Worm (Caenorhabditis elegans) whole organism, L3 larva: ENCODE results near the gene K06G5.3.

Source experiments
- aly-2 ChIP-seq: fragments of 150-350 bp; optimal IDR thresholded peaks from 2 replicates; lab custom pipeline; 2014; ENCODE audit warnings: missing biosample characterization, missing genetic modification characterization
- ama-1 ChIP-seq: fragments of 150-350 bp; optimal IDR thresholded peaks from 2 replicates; lab custom pipeline; 2018
- ceh-16 ChIP-seq: sonication (generic microtip); optimal IDR thresholded peaks from 2 replicates; lab custom pipeline; 2017; ENCODE audit warnings: missing biosample characterization, missing genetic modification characterization
- ceh-9 ChIP-seq: sonication (generic microtip); optimal IDR thresholded peaks from 2 replicates; lab custom pipeline; 2018; ENCODE audit warnings: missing biosample characterization, missing genetic modification characterization
- daf-12 ChIP-seq: fragments of 150-350 bp; optimal IDR thresholded peaks from 2 replicates; lab custom pipeline; 2014; ENCODE audit warnings: missing biosample characterization, missing genetic modification reagents, missing genetic modification characterization
- egl-27 ChIP-seq: sonication (generic microtip); optimal IDR thresholded peaks from 4 replicates; lab custom pipeline; 2017; ENCODE audit warnings: missing biosample characterization, missing genetic modification reagents, missing genetic modification characterization
- egl-5 ChIP-seq: fragments of 150-350 bp; optimal IDR thresholded peaks from 2 replicates; lab custom pipeline; 2017; ENCODE audit warnings: missing biosample characterization, missing genetic modification reagents, missing genetic modification characterization, inconsistent platforms
- elt-1 ChIP-seq: fragments of 150-350 bp; optimal IDR thresholded peaks from 2 replicates; lab custom pipeline; 2014; ENCODE audit warnings: missing biosample characterization, missing genetic modification characterization
- elt-3 ChIP-seq, 3 experiments: fragments of 150-350 bp in 1 of 3; sonication (generic microtip) in 2 of 3; optimal IDR thresholded peaks; 2 replicates in 2 of 3; 4 replicates in 1 of 3; lab custom pipeline; 2014 to 2017; ENCODE audit warnings: missing biosample characterization in 3 of 3, missing genetic modification characterization in 3 of 3
- fkh-10 ChIP-seq: sonication (generic microtip); optimal IDR thresholded peaks from 2 replicates; lab custom pipeline; 2017; ENCODE audit warnings: missing biosample characterization, missing genetic modification reagents, missing genetic modification characterization
- fkh-2 ChIP-seq: fragments of 150-350 bp; optimal IDR thresholded peaks from 2 replicates; lab custom pipeline; 2014; ENCODE audit warnings: missing biosample characterization, missing genetic modification reagents, missing genetic modification characterization
- fos-1 ChIP-seq: fragments of 150-350 bp; optimal IDR thresholded peaks from 2 replicates; lab custom pipeline; 2014; ENCODE audit warnings: missing biosample characterization, missing genetic modification characterization
- hmg-11 ChIP-seq: sonication (generic microtip); optimal IDR thresholded peaks from 2 replicates; lab custom pipeline; 2016; ENCODE audit warnings: missing genetic modification characterization, missing compliant biosample characterization
- lin-15B ChIP-seq: fragments of 150-350 bp; optimal IDR thresholded peaks from 2 replicates; lab custom pipeline; 2014; ENCODE audit warnings: missing biosample characterization, missing genetic modification characterization
- lsy-12 ChIP-seq: sonication (generic microtip); optimal IDR thresholded peaks from 2 replicates; lab custom pipeline; 2016; ENCODE audit warnings: mild to moderate bottlenecking, missing genetic modification characterization, missing compliant biosample characterization
- mdl-1 ChIP-seq: fragments of 150-350 bp; optimal IDR thresholded peaks from 2 replicates; lab custom pipeline; 2014; ENCODE audit warnings: missing biosample characterization, missing genetic modification characterization
- mml-1 ChIP-seq: fragments of 150-350 bp; sonication (generic microtip); optimal IDR thresholded peaks from 3 replicates; lab custom pipeline; 2014; ENCODE audit warnings: missing biosample characterization, missing genetic modification characterization
- nhr-11 ChIP-seq: fragments of 150-350 bp; optimal IDR thresholded peaks from 2 replicates; lab custom pipeline; 2014; ENCODE audit warnings: missing biosample characterization, missing genetic modification characterization
- nhr-12 ChIP-seq: fragments of 150-350 bp; optimal IDR thresholded peaks from 2 replicates; lab custom pipeline; 2014; ENCODE audit warnings: missing biosample characterization, missing genetic modification characterization
- nhr-23 ChIP-seq: fragments of 150-350 bp; optimal IDR thresholded peaks from 2 replicates; lab custom pipeline; 2014; ENCODE audit warnings: missing biosample characterization, missing genetic modification reagents, missing genetic modification characterization
- nhr-28 ChIP-seq: fragments of 150-350 bp; optimal IDR thresholded peaks from 2 replicates; lab custom pipeline; 2014; ENCODE audit warnings: missing biosample characterization, missing genetic modification characterization
- nhr-43 ChIP-seq: sonication (generic microtip); optimal IDR thresholded peaks from 2 replicates; lab custom pipeline; 2016; ENCODE audit warnings: mild to moderate bottlenecking, missing genetic modification characterization, missing compliant biosample characterization; ENCODE audit not compliant: poor library complexity, severe bottlenecking
- nhr-67 ChIP-seq: fragments of 150-350 bp; optimal IDR thresholded peaks from 2 replicates; lab custom pipeline; 2014; ENCODE audit warnings: missing biosample characterization, missing genetic modification characterization
- nhr-76 ChIP-seq: fragments of 150-350 bp; sonication (generic microtip); optimal IDR thresholded peaks from 5 replicates; lab custom pipeline; 2014; ENCODE audit warnings: missing biosample characterization, missing genetic modification characterization
- pha-4 ChIP-seq: fragments of 150-350 bp; optimal IDR thresholded peaks from 2 replicates; lab custom pipeline; 2014; ENCODE audit warnings: missing biosample characterization, missing genetic modification reagents, missing genetic modification characterization
- skn-1 ChIP-seq: fragments of 150-350 bp; optimal IDR thresholded peaks from 2 replicates; lab custom pipeline; 2014; ENCODE audit warnings: missing biosample characterization, missing genetic modification characterization
- snpc-4 ChIP-seq: fragments of 150-350 bp; optimal IDR thresholded peaks from 2 replicates; lab custom pipeline; 2014; ENCODE audit warnings: missing biosample characterization, missing genetic modification characterization
- tbx-2 ChIP-seq: sonication (generic microtip); optimal IDR thresholded peaks from 2 replicates; lab custom pipeline; 2016; ENCODE audit warnings: mild to moderate bottlenecking, missing genetic modification characterization, missing compliant biosample characterization
- unc-39 ChIP-seq: sonication (generic microtip); optimal IDR thresholded peaks from 4 replicates; lab custom pipeline; 2017; ENCODE audit warnings: missing biosample characterization, missing genetic modification characterization
- unc-62 ChIP-seq: fragments of 150-350 bp; sonication (generic microtip); optimal IDR thresholded peaks from 4 replicates; lab custom pipeline; 2014; ENCODE audit warnings: missing biosample characterization, missing genetic modification reagents, missing genetic modification characterization
- zag-1 ChIP-seq: fragments of 150-350 bp; optimal IDR thresholded peaks from 2 replicates; lab custom pipeline; 2014; ENCODE audit warnings: missing biosample characterization, missing genetic modification characterization
- ztf-4 ChIP-seq: fragments of 150-350 bp; optimal IDR thresholded peaks from 2 replicates; lab custom pipeline; 2014; ENCODE audit warnings: missing biosample characterization, missing genetic modification characterization

K06G5.3 gene

ce11 chrX:14185631-14186030 lies 37.4 kb downstream of the K06G5.3 start:
- TF ChIP-seq nhr-76: no peak
- no peak for TF ChIP-seq fkh-10
- TF ChIP-seq nhr-23 (tag; lab: Kevin White, UChicago): no peak
- no peak for TF ChIP-seq nhr-43 (tag; lab: Kevin White, UChicago)
- no peak for TF ChIP-seq elt-1 (tag; lab: Kevin White, UChicago)
- TF ChIP-seq ceh-9 (tag; lab: Kevin White, UChicago): no peak
- TF ChIP-seq nhr-28: no peak
- no peak for TF ChIP-seq egl-27 (tag; lab: Kevin White, UChicago)
- TF ChIP-seq, all 47 proteins: peak for 0

- TF ChIP-seq mml-1 (tag; lab: Kevin White, UChicago) (no peak), egl-27 (tag; lab: Kevin White, UChicago) (no peak), skn-1 (tag; lab: Kevin White, UChicago) (no peak), elt-3 (tag; optimal IDR thresholded peaks at IDR 0.05; lab: Kevin White, UChicago) (no peak), ceh-9 (tag; lab: Kevin White, UChicago) (no peak), aly-2 (tag; lab: Kevin White, UChicago) (no peak), ama-1 (lab: Kevin White, UChicago) (no peak), nhr-11 (tag; lab: Kevin White, UChicago) (no peak), fkh-10 (no peak), nhr-43 (tag; lab: Kevin White, UChicago) (no peak), fkh-2 (tag; lab: Kevin White, UChicago) (no peak), tbx-2 (tag; lab: Kevin White, UChicago) (no peak), ceh-16 (tag; lab: Kevin White, UChicago) (no peak), nhr-12 (no peak), nhr-67 (no peak), lsy-12 (tag; lab: Kevin White, UChicago) (no peak), hmg-11 (tag; lab: Kevin White, UChicago) (no peak)
These were observed 40.5 kb downstream of the K06G5.3 start for ce11 chrX:14182514-14182913.

ce11 chrX:14180151-14180550 lies 42.9 kb downstream of the K06G5.3 start, which contains the start of gene C37E2.3:
TSS of gene C37E2.3 (plus strand) at chrX:14180451.
- TF ChIP-seq nhr-23 (tag; lab: Kevin White, UChicago) (no peak), skn-1 (tag; lab: Kevin White, UChicago) (no peak), nhr-43 (tag; lab: Kevin White, UChicago) (no peak), pha-4 (tag; lab: Kevin White, UChicago) (no peak), unc-39 (tag; lab: Kevin White, UChicago) (no peak), ama-1 (lab: Kevin White, UChicago) (no peak), nhr-76 (no peak), mdl-1 (tag; lab: Kevin White, UChicago) (no peak), ceh-16 (tag; lab: Kevin White, UChicago) (no peak), unc-62 (GFP tag; lab: Kevin White, UChicago) (no peak)

- TF ChIP-seq unc-62 (GFP tag; lab: Kevin White, UChicago) (no peak), fos-1 (tag; lab: Kevin White, UChicago) (no peak), lin-15B (tag; lab: Kevin White, UChicago) (no peak), elt-1 (tag; lab: Kevin White, UChicago) (no peak), egl-5 (tag; lab: Kevin White, UChicago) (no peak), fkh-2 (tag; lab: Kevin White, UChicago) (no peak), snpc-4 (tag; lab: Kevin White, UChicago) (no peak), zag-1 (tag; lab: Kevin White, UChicago) (no peak), nhr-12 (no peak), ama-1 (lab: Kevin White, UChicago) (no peak), pha-4 (tag; lab: Kevin White, UChicago) (no peak), daf-12 (tag; lab: Kevin White, UChicago) (no peak), ztf-4 (tag; lab: Kevin White, UChicago) (no peak), nhr-23 (tag; lab: Kevin White, UChicago) (no peak)
These were observed 43.6 kb downstream of the K06G5.3 start for ce11 chrX:14179488-14179887.

ce11 chrX:14178688-14179087 lies 44.4 kb downstream of the K06G5.3 start, which contains the start of gene C37E2.10:
TSS of gene C37E2.10 (plus strand) at chrX:14178988.
- no peak for TF ChIP-seq nhr-11 (tag; lab: Kevin White, UChicago)
